Fruit fly (Drosophila melanogaster) whole organism, embryonic: ENCODE data around the gene Peritrophin-15a.
A peak's percentile ranks its signal among the peaks of the same experiment; 100 is the strongest.

Source experiments
- B-H2 ChIP-seq: fragments of 200-800 bp; sonication (Bioruptor generic); optimal IDR thresholded peaks from 2 replicates; lab custom pipeline; 2018; ENCODE audit warnings: missing biosample characterization, mild to moderate bottlenecking, missing genetic modification characterization
- CG10321 ChIP-seq: fragments of 200-800 bp; sonication (Bioruptor generic); IDR thresholded peaks from 2 replicates; pipeline ENCODE4 v1.3.6; 2022; ENCODE audit warnings: missing biosample characterization, missing genetic modification characterization
- CG10543 ChIP-seq: fragments of 200-800 bp; sonication (Bioruptor generic); optimal IDR thresholded peaks from 3 replicates; lab custom pipeline; 2017; ENCODE audit warnings: missing biosample characterization, mild to moderate bottlenecking, missing genetic modification characterization, moderate library complexity
- CG11695 ChIP-seq: fragments of 200-800 bp; sonication (Bioruptor generic); IDR thresholded peaks from 3 replicates; pipeline ENCODE4 v1.3.6; 2022; ENCODE audit warnings: missing biosample characterization, missing genetic modification characterization
- CG11723 ChIP-seq: fragments of 200-800 bp; sonication (Bioruptor generic); optimal IDR thresholded peaks from 2 replicates; lab custom pipeline; 2017; ENCODE audit warnings: missing biosample characterization, mild to moderate bottlenecking, missing genetic modification characterization
- CG15514 ChIP-seq: fragments of 200-800 bp; sonication (Bioruptor generic); optimal IDR thresholded peaks from 3 replicates; lab custom pipeline; 2017; ENCODE audit warnings: missing biosample characterization, missing genetic modification characterization, mild to moderate bottlenecking, moderate library complexity, missing genetic modification reagents
- CG16813 ChIP-seq: fragments of 200-800 bp; sonication (Bioruptor generic); IDR thresholded peaks from 3 replicates; pipeline ENCODE4 v1.3.6; 2022; ENCODE audit warnings: missing biosample characterization, missing genetic modification characterization; ENCODE audit not compliant: partially characterized antibody
- CG17186 ChIP-seq: fragments of 200-800 bp; sonication (Bioruptor generic); optimal IDR thresholded peaks from 3 replicates; lab custom pipeline; 2017; ENCODE audit warnings: missing biosample characterization, missing genetic modification reagents, missing genetic modification characterization
- CG17385 ChIP-seq: fragments of 200-800 bp; sonication (Bioruptor generic); optimal IDR thresholded peaks from 3 replicates; lab custom pipeline; 2018; ENCODE audit warnings: missing biosample characterization, mild to moderate bottlenecking, missing genetic modification characterization
- CG18476 ChIP-seq: fragments of 200-800 bp; sonication (Bioruptor generic); optimal IDR thresholded peaks from 2 replicates; lab custom pipeline; 2016; ENCODE audit warnings: missing biosample characterization, mild to moderate bottlenecking, missing genetic modification characterization
- CG18619 ChIP-seq: fragments of 200-800 bp; sonication (Bioruptor generic); optimal IDR thresholded peaks from 3 replicates; lab custom pipeline; 2017; ENCODE audit warnings: missing biosample characterization, mild to moderate bottlenecking, missing genetic modification characterization
- CG2875 ChIP-seq: fragments of 200-800 bp; sonication (Bioruptor generic); optimal IDR thresholded peaks from 2 replicates; lab custom pipeline; 2017; ENCODE audit warnings: missing biosample characterization, mild to moderate bottlenecking, missing genetic modification characterization, missing genetic modification reagents
- CG3847 ChIP-seq: fragments of 200-800 bp; sonication (Bioruptor generic); IDR thresholded peaks from 2 replicates; pipeline ENCODE4 v1.3.6; 2022; ENCODE audit warnings: missing biosample characterization, missing genetic modification characterization
- CG4328 ChIP-seq: fragments of 200-800 bp; sonication (Bioruptor generic); optimal IDR thresholded peaks from 3 replicates; lab custom pipeline; 2017; ENCODE audit warnings: missing biosample characterization, missing genetic modification reagents, missing genetic modification characterization
- CG43689 ChIP-seq: fragments of 200-800 bp; sonication (Bioruptor generic); IDR thresholded peaks from 2 replicates; pipeline ENCODE4 v1.3.6; 2022; ENCODE audit warnings: missing biosample characterization, missing genetic modification characterization
- CG5245 ChIP-seq: fragments of 200-800 bp; sonication (Bioruptor generic); optimal IDR thresholded peaks from 3 replicates; lab custom pipeline; 2016; ENCODE audit warnings: missing biosample characterization, missing genetic modification characterization
- CG6254 ChIP-seq: fragments of 200-800 bp; sonication (Bioruptor generic); optimal IDR thresholded peaks from 3 replicates; lab custom pipeline; 2017; ENCODE audit warnings: mild to moderate bottlenecking, missing biosample characterization, missing genetic modification reagents, missing genetic modification characterization
- CG6272 ChIP-seq: fragments of 200-800 bp; sonication (Bioruptor generic); IDR thresholded peaks from 2 replicates; pipeline ENCODE4 v1.3.6; 2022; ENCODE audit warnings: missing biosample characterization, missing genetic modification characterization
- CG6791 ChIP-seq: fragments of 200-800 bp; sonication (Bioruptor generic); IDR thresholded peaks from 3 replicates; pipeline ENCODE4 v1.3.6; 2022; ENCODE audit warnings: missing biosample characterization, missing genetic modification characterization; ENCODE audit not compliant: partially characterized antibody
- Doc2 ChIP-seq: fragments of 200-800 bp; sonication (Bioruptor generic); IDR thresholded peaks from 2 replicates; pipeline ENCODE4 v1.3.6; 2022; ENCODE audit warnings: missing biosample characterization, missing genetic modification characterization
- Dref ChIP-seq: fragments of 200-800 bp; sonication (Bioruptor generic); IDR thresholded peaks from 2 replicates; pipeline ENCODE4 v1.3.6; 2022; ENCODE audit warnings: missing biosample characterization, missing genetic modification characterization
- Drgx ChIP-seq: fragments of 200-800 bp; sonication (Bioruptor generic); IDR thresholded peaks from 2 replicates; pipeline ENCODE4 v1.3.6; 2022; ENCODE audit warnings: missing biosample characterization, missing genetic modification characterization
- Fer3 ChIP-seq: fragments of 200-800 bp; sonication (Bioruptor generic); optimal IDR thresholded peaks from 2 replicates; lab custom pipeline; 2018; ENCODE audit warnings: missing biosample characterization, mild to moderate bottlenecking, missing genetic modification characterization, moderate library complexity
- HmgD ChIP-seq: fragments of 200-800 bp; sonication (Bioruptor generic); optimal IDR thresholded peaks from 3 replicates; lab custom pipeline; 2016; ENCODE audit warnings: missing biosample characterization, missing genetic modification characterization
- Hr3 ChIP-seq: fragments of 200-800 bp; sonication (Bioruptor generic); optimal IDR thresholded peaks from 3 replicates; lab custom pipeline; 2016; ENCODE audit warnings: missing biosample characterization, missing genetic modification characterization
- MBD-R2 ChIP-seq: fragments of 200-800 bp; sonication (Bioruptor generic); IDR thresholded peaks from 2 replicates; pipeline ENCODE4 v1.3.6; 2022; ENCODE audit warnings: missing biosample characterization, missing genetic modification characterization
- Mrtf ChIP-seq: fragments of 200-800 bp; sonication (Bioruptor generic); IDR thresholded peaks from 3 replicates; pipeline ENCODE4 v1.3.6; 2022; ENCODE audit warnings: missing biosample characterization, missing genetic modification characterization
- Nf-YC ChIP-seq: fragments of 200-800 bp; optimal IDR thresholded peaks from 3 replicates; lab custom pipeline; 2019; ENCODE audit warnings: missing biosample characterization, mild to moderate bottlenecking, missing genetic modification characterization, moderate library complexity
- Opbp ChIP-seq: fragments of 200-800 bp; sonication (Bioruptor generic); IDR thresholded peaks from 3 replicates; pipeline ENCODE4 v1.3.6; 2022; ENCODE audit warnings: missing biosample characterization, missing genetic modification characterization; ENCODE audit not compliant: partially characterized antibody
- Sin3A ChIP-seq: fragments of >200 bp; optimal IDR thresholded peaks from 2 replicates; lab custom pipeline; 2018
- Usf ChIP-seq: fragments of 200-800 bp; sonication (Bioruptor generic); optimal IDR thresholded peaks from 2 replicates; lab custom pipeline; 2017; ENCODE audit warnings: missing genotype, missing biosample characterization, missing genetic modification characterization
- abd-A ChIP-seq: fragments of 200-800 bp; sonication (Bioruptor generic); optimal IDR thresholded peaks from 3 replicates; lab custom pipeline; 2019; ENCODE audit warnings: missing biosample characterization, mild to moderate bottlenecking, missing genetic modification characterization, moderate library complexity
- al ChIP-seq: fragments of 200-800 bp; sonication (Bioruptor generic); IDR thresholded peaks from 2 replicates; pipeline ENCODE4 v1.3.6; 2022; ENCODE audit warnings: missing biosample characterization, missing genetic modification characterization
- ash1 ChIP-seq: fragments of 200-800 bp; sonication (Bioruptor generic); optimal IDR thresholded peaks from 2 replicates; lab custom pipeline; 2018; ENCODE audit warnings: missing biosample characterization, mild to moderate bottlenecking, missing genetic modification characterization
- ci ChIP-seq: fragments of 200-800 bp; sonication (Bioruptor generic); IDR thresholded peaks from 3 replicates; pipeline ENCODE4 v1.3.6; 2022; ENCODE audit warnings: missing biosample characterization, missing genetic modification characterization
- cwo ChIP-seq: fragments of 200-800 bp; sonication (Bioruptor generic); optimal IDR thresholded peaks from 3 replicates; lab custom pipeline; 2017; ENCODE audit warnings: missing biosample characterization, missing genetic modification characterization, mild to moderate bottlenecking, moderate library complexity, missing genetic modification reagents
- en ChIP-seq: fragments of 200-800 bp; sonication (Bioruptor generic); optimal IDR thresholded peaks from 2 replicates; lab custom pipeline; 2016; ENCODE audit warnings: missing biosample characterization, missing genetic modification characterization
- eve ChIP-seq, 2 experiments: fragments of >200 bp; optimal IDR thresholded peaks; 2 replicates each; lab custom pipeline; 2017; ENCODE audit warnings: missing biosample characterization in 2 of 2, missing genetic modification characterization in 2 of 2
- grau ChIP-seq: fragments of 200-800 bp; optimal IDR thresholded peaks from 3 replicates; lab custom pipeline; 2019; ENCODE audit warnings: missing biosample characterization, mild to moderate bottlenecking, missing genetic modification characterization, moderate library complexity
- ham ChIP-seq: fragments of 200-800 bp; sonication (Bioruptor generic); IDR thresholded peaks from 2 replicates; pipeline ENCODE4 v1.3.6; 2022; ENCODE audit warnings: missing biosample characterization, missing genetic modification characterization
- hkb ChIP-seq, 2 experiments: fragments of 200-800 bp in 1 of 2; fragments of >200 bp in 1 of 2; sonication (Bioruptor generic) in 1 of 2; IDR thresholded peaks in 1 of 2; optimal IDR thresholded peaks in 1 of 2; 2 replicates each; pipeline versions ENCODE4 v1.3.6 to Lab custom; 2017 to 2022; ENCODE audit warnings: missing biosample characterization in 1 of 2, missing genetic modification characterization in 1 of 2
- klu ChIP-seq: fragments of 200-800 bp; sonication (Bioruptor generic); IDR thresholded peaks from 2 replicates; pipeline ENCODE4 v1.3.6; 2022; ENCODE audit warnings: missing biosample characterization, missing genetic modification characterization
- mld ChIP-seq: fragments of 200-800 bp; sonication (Bioruptor generic); IDR thresholded peaks from 3 replicates; pipeline ENCODE4 v1.3.6; 2022; ENCODE audit warnings: missing biosample characterization, missing genetic modification characterization; ENCODE audit not compliant: partially characterized antibody
- row ChIP-seq: fragments of 200-800 bp; sonication (Bioruptor generic); IDR thresholded peaks from 3 replicates; pipeline ENCODE4 v1.3.6; 2022; ENCODE audit warnings: missing biosample characterization, missing genetic modification characterization
- schlank ChIP-seq: fragments of 200-800 bp; sonication (Bioruptor generic); optimal IDR thresholded peaks from 2 replicates; lab custom pipeline; 2018; ENCODE audit warnings: missing biosample characterization, mild to moderate bottlenecking, missing genetic modification characterization
- slou ChIP-seq: fragments of 200-800 bp; sonication (Bioruptor generic); optimal IDR thresholded peaks from 3 replicates; lab custom pipeline; 2016; ENCODE audit warnings: missing biosample characterization, missing genetic modification characterization
- unc-4 ChIP-seq: fragments of 200-800 bp; sonication (Bioruptor generic); IDR thresholded peaks from 2 replicates; pipeline ENCODE4 v1.3.6; 2022; ENCODE audit warnings: missing biosample characterization, missing genetic modification characterization; ENCODE audit not compliant: partially characterized antibody
- vfl ChIP-seq: fragments of 200-800 bp; sonication (Bioruptor generic); optimal IDR thresholded peaks from 2 replicates; lab custom pipeline; 2016; ENCODE audit warnings: missing biosample characterization, missing genetic modification characterization

Gene Peritrophin-15a

dm6 chr2L:8365701-8366643, 29.9 kb downstream of the Peritrophin-15a start, which contains the start of gene Pp2A-29B (continued):
- no peak for TF ChIP-seq al
- TF ChIP-seq CG43689 (GFP tag; lab: Robert Waterston, UW), result no peak
- TF ChIP-seq vfl (GFP tag; lab: Kevin White, UChicago), result peak; percentile 32
- no peak for TF ChIP-seq cwo
- no peak for TF ChIP-seq CG11723
- peak; percentile 27 for TF ChIP-seq CG18619 (GFP tag; lab: Kevin White, UChicago)
- TF ChIP-seq CG17186 (GFP tag; lab: Kevin White, UChicago), result peak; percentile 74
- peak; percentile 94 for TF ChIP-seq mld (GFP tag; lab: Robert Waterston, UW)
- TF ChIP-seq CG17385 (GFP tag; lab: Kevin White, UChicago), result peak; percentile 6
- peak; percentile 45; the same call in 1 of the 2 replicates for TF ChIP-seq klu
- TF ChIP-seq slou (GFP tag; lab: Kevin White, UChicago), result peak; percentile 59
- TF ChIP-seq B-H2 (GFP tag; lab: Kevin White, UChicago), result peak; percentile 57
- TF ChIP-seq CG2875 (GFP tag; lab: Kevin White, UChicago), result no peak
- no peak for TF ChIP-seq Doc2 (GFP tag; lab: Robert Waterston, UW)
- TF ChIP-seq row (GFP tag; lab: Robert Waterston, UW), result peak; percentile 85
- TF ChIP-seq Hr3, result peak; percentile 51
- no peak for TF ChIP-seq ham (GFP tag; lab: Robert Waterston, UW)
- peak; percentile 32 for TF ChIP-seq Sin3A (lab: Kevin White, UChicago)
- TF ChIP-seq CG6272 (GFP tag; lab: Robert Waterston, UW), result peak; percentile 38; the same call in 1 of the 2 replicates
- TF ChIP-seq CG16813, result peak; percentile 100
- no peak for TF ChIP-seq Fer3 (tag; lab: Kevin White, UChicago)
- TF ChIP-seq CG6791 (GFP tag; lab: Robert Waterston, UW), result peak; percentile 98
- no peak for TF ChIP-seq Usf (GFP tag; lab: Kevin White, UChicago)
- TF ChIP-seq ci, result no peak
- 0 out of 2 replicates have a peak, but pooled peaks have one; percentile 7 for TF ChIP-seq MBD-R2 (GFP tag; lab: Robert Waterston, UW)
- no peak for TF ChIP-seq HmgD (GFP tag; lab: Kevin White, UChicago)
- no peak for TF ChIP-seq schlank (tag; lab: Kevin White, UChicago)
- TF ChIP-seq en (GFP tag; lab: Kevin White, UChicago), result no peak
- TF ChIP-seq CG11695 (GFP tag; lab: Robert Waterston, UW), result no peak
- TF ChIP-seq Drgx (GFP tag; lab: Robert Waterston, UW), result no peak
- peak; percentile 96 for TF ChIP-seq Opbp
- no peak for TF ChIP-seq eve (GFP tag; optimal IDR thresholded peaks at IDR 0.05; lab: Kevin White, UChicago)
- TF ChIP-seq hkb (optimal IDR thresholded peaks at IDR 0.05; lab: Kevin White, UChicago), result no peak
- TF ChIP-seq hkb (GFP tag; IDR thresholded peaks at IDR 0.05; lab: Robert Waterston, UW), result no peak
- peak; percentile 57 for TF ChIP-seq Dref
- TF ChIP-seq CG15514 (GFP tag; lab: Kevin White, UChicago), result peak; percentile 42
- TF ChIP-seq Nf-YC (tag; lab: Kevin White, UChicago), result peak; percentile 57
- peak; percentile 52 for TF ChIP-seq CG10543
- TF ChIP-seq CG5245 (GFP tag; lab: Kevin White, UChicago), result no peak
- no peak for TF ChIP-seq ash1 (GFP tag; lab: Kevin White, UChicago)
- TF ChIP-seq unc-4 (GFP tag; lab: Robert Waterston, UW), result peak; percentile 98
- TF ChIP-seq grau (tag; lab: Kevin White, UChicago), result peak; percentile 45
- TF ChIP-seq CG4328 (GFP tag; lab: Kevin White, UChicago), result peak; percentile 7
- no peak for TF ChIP-seq CG10321 (GFP tag; lab: Robert Waterston, UW)
- TF ChIP-seq CG6254 (GFP tag; lab: Kevin White, UChicago), result no peak
- TF ChIP-seq CG18476 (GFP tag; lab: Kevin White, UChicago), result peak; percentile 15
- TF ChIP-seq CG3847 (GFP tag; lab: Robert Waterston, UW), result peak; percentile 51; the same call in 1 of the 2 replicates
- no peak for TF ChIP-seq Mrtf
- TF ChIP-seq abd-A (tag; lab: Kevin White, UChicago), result peak; percentile 89
